Fruit fly (Drosophila melanogaster) whole organism, embryonic: ENCODE data around the gene CG8329.

Source experiments
- Antp ChIP-seq: fragments of 200-800 bp; sonication (Bioruptor generic); optimal IDR thresholded peaks from 3 replicates; lab custom pipeline; 2016; ENCODE audit warnings: missing biosample characterization, missing genetic modification characterization
- B-H1 ChIP-seq: fragments of 200-800 bp; sonication (Bioruptor generic); IDR thresholded peaks from 3 replicates; pipeline ENCODE4 v1.3.6; 2022; ENCODE audit warnings: missing biosample characterization, missing genetic modification characterization
- Bdp1 ChIP-seq: fragments of 200-800 bp; sonication (Bioruptor generic); optimal IDR thresholded peaks from 3 replicates; lab custom pipeline; 2016; ENCODE audit warnings: missing biosample characterization, missing genetic modification characterization
- C15 ChIP-seq: fragments of 200-800 bp; sonication (Bioruptor generic); IDR thresholded peaks from 3 replicates; pipeline ENCODE4 v1.3.6; 2022; ENCODE audit warnings: missing biosample characterization, missing genetic modification characterization
- CG10267 ChIP-seq: fragments of 200-800 bp; sonication (Bioruptor generic); optimal IDR thresholded peaks from 2 replicates; lab custom pipeline; 2018; ENCODE audit warnings: missing biosample characterization, mild to moderate bottlenecking, missing genetic modification characterization, moderate library complexity
- CG10366 ChIP-seq: fragments of 200-800 bp; sonication (Bioruptor generic); IDR thresholded peaks from 2 replicates; pipeline ENCODE4 v1.3.6; 2022; ENCODE audit warnings: missing biosample characterization, missing genetic modification characterization
- CG10565 ChIP-seq: fragments of 200-800 bp; sonication (Bioruptor generic); optimal IDR thresholded peaks from 3 replicates; lab custom pipeline; 2016; ENCODE audit warnings: missing biosample characterization, mild to moderate bottlenecking, missing genetic modification characterization
- CG10959 ChIP-seq: fragments of 200-800 bp; sonication (Bioruptor generic); IDR thresholded peaks from 2 replicates; pipeline ENCODE4 v1.3.6; 2022; ENCODE audit warnings: missing biosample characterization, missing genetic modification characterization
- CG10979 ChIP-seq: fragments of 200-800 bp; sonication (Bioruptor generic); optimal IDR thresholded peaks from 2 replicates; lab custom pipeline; 2018; ENCODE audit warnings: missing biosample characterization, mild to moderate bottlenecking, missing genetic modification characterization, moderate library complexity
- CG11093 ChIP-seq: fragments of 200-800 bp; sonication (Bioruptor generic); IDR thresholded peaks from 3 replicates; pipeline ENCODE4 v1.3.6; 2022; ENCODE audit warnings: missing biosample characterization, missing genetic modification characterization
- CG11504 ChIP-seq: fragments of 200-800 bp; sonication (Bioruptor generic); optimal IDR thresholded peaks from 3 replicates; lab custom pipeline; 2019; ENCODE audit warnings: missing biosample characterization, mild to moderate bottlenecking, missing genetic modification characterization, moderate library complexity
- CG11560 ChIP-seq: fragments of 200-800 bp; sonication (Bioruptor generic); IDR thresholded peaks from 3 replicates; pipeline ENCODE4 v1.3.6; 2022; ENCODE audit warnings: missing biosample characterization, missing genetic modification characterization
- CG11723 ChIP-seq: fragments of 200-800 bp; sonication (Bioruptor generic); optimal IDR thresholded peaks from 2 replicates; lab custom pipeline; 2017; ENCODE audit warnings: missing biosample characterization, mild to moderate bottlenecking, missing genetic modification characterization
- CG12744 ChIP-seq: fragments of 200-800 bp; sonication (Bioruptor generic); optimal IDR thresholded peaks from 2 replicates; lab custom pipeline; 2016; ENCODE audit warnings: missing biosample characterization, missing genetic modification characterization
- CG13775 ChIP-seq: fragments of 200-800 bp; sonication (Bioruptor generic); optimal IDR thresholded peaks from 3 replicates; lab custom pipeline; 2017; ENCODE audit warnings: missing biosample characterization, mild to moderate bottlenecking, missing genetic modification characterization
- CG17359 ChIP-seq: fragments of 200-800 bp; sonication (Bioruptor generic); optimal IDR thresholded peaks from 3 replicates; lab custom pipeline; 2018; ENCODE audit warnings: missing biosample characterization, mild to moderate bottlenecking, missing genetic modification characterization, moderate library complexity
- CG18262 ChIP-seq: fragments of 200-800 bp; optimal IDR thresholded peaks from 3 replicates; lab custom pipeline; 2019; ENCODE audit warnings: missing biosample characterization, mild to moderate bottlenecking, missing genetic modification characterization, moderate library complexity
- CG18476 ChIP-seq: fragments of 200-800 bp; sonication (Bioruptor generic); optimal IDR thresholded peaks from 2 replicates; lab custom pipeline; 2016; ENCODE audit warnings: missing biosample characterization, mild to moderate bottlenecking, missing genetic modification characterization
- CG3726 ChIP-seq: fragments of 200-800 bp; sonication (Bioruptor generic); IDR thresholded peaks from 3 replicates; pipeline ENCODE4, ENCODE4 v1.3.6; 2022; ENCODE audit warnings: missing biosample characterization, missing genetic modification characterization
- CG4707 ChIP-seq: fragments of 200-800 bp; sonication (Bioruptor generic); optimal IDR thresholded peaks from 2 replicates; lab custom pipeline; 2018; ENCODE audit warnings: missing biosample characterization, mild to moderate bottlenecking, missing genetic modification characterization, moderate library complexity
- CG6791 ChIP-seq: fragments of 200-800 bp; sonication (Bioruptor generic); IDR thresholded peaks from 3 replicates; pipeline ENCODE4 v1.3.6; 2022; ENCODE audit warnings: missing biosample characterization, missing genetic modification characterization; ENCODE audit not compliant: partially characterized antibody
- CG8944 ChIP-seq: fragments of 200-800 bp; sonication (Bioruptor generic); optimal IDR thresholded peaks from 3 replicates; lab custom pipeline; 2016; ENCODE audit warnings: missing biosample characterization, missing genetic modification characterization
- CG9817 ChIP-seq: fragments of 200-800 bp; sonication (Bioruptor generic); optimal IDR thresholded peaks from 2 replicates; lab custom pipeline; 2018; ENCODE audit warnings: missing biosample characterization, mild to moderate bottlenecking, missing genetic modification characterization, moderate library complexity
- CG9876 ChIP-seq: fragments of 200-800 bp; sonication (Bioruptor generic); optimal IDR thresholded peaks from 2 replicates; lab custom pipeline; 2016; ENCODE audit warnings: missing biosample characterization, missing genetic modification characterization
- CkIIα-i1 ChIP-seq: fragments of 200-800 bp; sonication (Bioruptor generic); IDR thresholded peaks from 2 replicates; pipeline ENCODE4 v1.3.6; 2022; ENCODE audit warnings: missing biosample characterization, missing genetic modification characterization
- D19B ChIP-seq: fragments of 200-800 bp; sonication (Bioruptor generic); optimal IDR thresholded peaks from 2 replicates; lab custom pipeline; 2017; ENCODE audit warnings: missing biosample characterization, mild to moderate bottlenecking, missing genetic modification characterization
- Dek ChIP-seq: fragments of 200-800 bp; sonication (Bioruptor generic); optimal IDR thresholded peaks from 3 replicates; lab custom pipeline; 2019; ENCODE audit warnings: missing biosample characterization, mild to moderate bottlenecking, missing genetic modification characterization, moderate library complexity
- Ets65A ChIP-seq: fragments of 200-800 bp; sonication (Bioruptor generic); peaks from one replicate; lab custom pipeline; 2016; ENCODE audit warnings: missing biosample characterization, missing genetic modification characterization
- Meics ChIP-seq: fragments of 200-800 bp; sonication (Bioruptor generic); optimal IDR thresholded peaks from 2 replicates; lab custom pipeline; 2017; ENCODE audit warnings: missing biosample characterization, mild to moderate bottlenecking, missing genetic modification characterization
- Mrtf ChIP-seq: fragments of 200-800 bp; sonication (Bioruptor generic); IDR thresholded peaks from 3 replicates; pipeline ENCODE4 v1.3.6; 2022; ENCODE audit warnings: missing biosample characterization, missing genetic modification characterization
- Neu2 ChIP-seq: fragments of 200-800 bp; sonication (Bioruptor generic); optimal IDR thresholded peaks from 3 replicates; lab custom pipeline; 2016; ENCODE audit warnings: missing biosample characterization, missing genetic modification characterization, borderline replicate concordance
- Oaz ChIP-seq: fragments of 200-800 bp; sonication (Bioruptor generic); IDR thresholded peaks from 2 replicates; pipeline ENCODE4 v1.3.6; 2022; ENCODE audit warnings: missing biosample characterization, missing genetic modification characterization
- Six4 ChIP-seq: fragments of 200-800 bp; sonication (Bioruptor generic); optimal IDR thresholded peaks from 2 replicates; lab custom pipeline; 2016; ENCODE audit warnings: missing biosample characterization, missing genetic modification characterization
- Sox102F ChIP-seq: fragments of 200-800 bp; sonication (Bioruptor generic); optimal IDR thresholded peaks from 2 replicates; lab custom pipeline; 2018; ENCODE audit warnings: missing biosample characterization, mild to moderate bottlenecking, missing genetic modification characterization, moderate library complexity
- bbx ChIP-seq: fragments of 200-800 bp; sonication (Bioruptor generic); IDR thresholded peaks from 2 replicates; pipeline ENCODE4 v1.3.6; 2022; ENCODE audit warnings: missing biosample characterization, missing genetic modification characterization; ENCODE audit not compliant: partially characterized antibody
- bcd ChIP-seq: fragments of 200-800 bp; sonication (Bioruptor generic); optimal IDR thresholded peaks from 2 replicates; lab custom pipeline; 2017; ENCODE audit warnings: missing biosample characterization, mild to moderate bottlenecking, missing genetic modification characterization
- da ChIP-seq: fragments of 200-800 bp; sonication (Bioruptor generic); optimal IDR thresholded peaks from 2 replicates; lab custom pipeline; 2016; ENCODE audit warnings: missing biosample characterization, missing genetic modification characterization
- dmrt11E ChIP-seq: fragments of 200-800 bp; sonication (Bioruptor generic); optimal IDR thresholded peaks from 3 replicates; lab custom pipeline; 2018; ENCODE audit warnings: missing biosample characterization, mild to moderate bottlenecking, missing genetic modification characterization, moderate library complexity
- exex ChIP-seq: fragments of 200-800 bp; sonication (Bioruptor generic); optimal IDR thresholded peaks from 4 replicates; lab custom pipeline; 2018; ENCODE audit warnings: missing biosample characterization, mild to moderate bottlenecking, missing genetic modification characterization, moderate library complexity
- inv ChIP-seq: fragments of 200-800 bp; sonication (Bioruptor generic); IDR thresholded peaks from 2 replicates; pipeline ENCODE4 v1.3.6; 2022; ENCODE audit warnings: missing biosample characterization, missing genetic modification characterization; ENCODE audit not compliant: partially characterized antibody
- klu ChIP-seq: fragments of 200-800 bp; sonication (Bioruptor generic); IDR thresholded peaks from 2 replicates; pipeline ENCODE4 v1.3.6; 2022; ENCODE audit warnings: missing biosample characterization, missing genetic modification characterization
- kni ChIP-seq: fragments of 200-800 bp; sonication (Bioruptor generic); optimal IDR thresholded peaks from 3 replicates; lab custom pipeline; 2017; ENCODE audit warnings: mild to moderate bottlenecking, missing biosample characterization, missing genetic modification reagents, missing genetic modification characterization
- lilli ChIP-seq: fragments of 200-800 bp; sonication (Bioruptor generic); optimal IDR thresholded peaks from 3 replicates; lab custom pipeline; 2016; ENCODE audit warnings: missing biosample characterization, missing genetic modification characterization
- pfk ChIP-seq: fragments of 200-800 bp; sonication (Bioruptor generic); optimal IDR thresholded peaks from 2 replicates; lab custom pipeline; 2018; ENCODE audit warnings: missing biosample characterization, mild to moderate bottlenecking, missing genetic modification characterization, moderate library complexity
- pita ChIP-seq: fragments of 200-800 bp; sonication (Bioruptor generic); optimal IDR thresholded peaks from 2 replicates; lab custom pipeline; 2017; ENCODE audit warnings: missing biosample characterization, mild to moderate bottlenecking, missing genetic modification characterization
- pnt ChIP-seq: fragments of 200-800 bp; sonication (Bioruptor generic); optimal IDR thresholded peaks from 3 replicates; lab custom pipeline; 2016; ENCODE audit warnings: missing biosample characterization, missing genetic modification characterization
- pros ChIP-seq: fragments of 200-800 bp; sonication (Bioruptor generic); optimal IDR thresholded peaks from 3 replicates; lab custom pipeline; 2019; ENCODE audit warnings: missing biosample characterization, mild to moderate bottlenecking, missing genetic modification characterization, moderate library complexity
- repo ChIP-seq: fragments of 200-800 bp; sonication (Bioruptor generic); optimal IDR thresholded peaks from 2 replicates; lab custom pipeline; 2016; ENCODE audit warnings: missing biosample characterization, missing genetic modification characterization
- shn ChIP-seq: fragments of 200-800 bp; sonication (Bioruptor generic); optimal IDR thresholded peaks from 3 replicates; lab custom pipeline; 2016; ENCODE audit warnings: missing biosample characterization, missing genetic modification characterization
- unpg ChIP-seq: fragments of 200-800 bp; sonication (Bioruptor generic); optimal IDR thresholded peaks from 3 replicates; lab custom pipeline; 2018; ENCODE audit warnings: missing biosample characterization, mild to moderate bottlenecking, missing genetic modification characterization, moderate library complexity

CG8329 gene

DNA sequence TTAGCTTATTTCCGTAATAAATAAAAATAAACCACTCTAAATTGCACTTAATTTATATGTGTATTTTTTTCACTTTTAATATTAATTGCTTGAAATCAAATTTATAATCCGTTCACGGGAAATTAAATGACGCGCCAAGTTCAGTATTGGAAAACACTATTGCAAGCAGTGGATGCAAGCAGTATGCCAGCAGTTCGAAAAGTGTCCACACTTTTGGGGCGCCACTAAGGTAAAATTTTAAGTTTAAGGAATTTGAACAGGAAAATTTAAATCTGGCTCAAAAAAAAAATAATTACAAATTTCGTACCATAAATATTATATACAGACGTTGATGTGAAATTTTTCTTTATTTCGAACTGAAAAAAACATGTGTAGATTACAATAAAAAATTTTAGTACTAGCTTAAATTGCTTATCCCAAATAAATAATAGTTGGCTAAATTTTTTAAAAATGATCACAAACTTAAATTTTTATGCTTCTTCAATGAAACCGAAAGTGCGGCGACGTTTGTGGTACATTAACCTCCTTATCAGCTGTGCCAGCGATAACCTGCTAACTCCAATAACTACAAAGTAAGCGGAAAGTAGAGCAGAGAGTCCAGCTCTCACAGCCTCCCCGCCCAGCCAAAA is 23.8 kb upstream of the CG8329 start (continued):
- TF ChIP-seq CG11504 (tag; lab: Kevin White, UChicago) (no peak), dmrt11E (no peak), pnt (GFP tag; lab: Kevin White, UChicago) (peak; percentile 69), Antp (GFP tag; lab: Kevin White, UChicago) (peak; percentile 51), CG18476 (GFP tag; lab: Kevin White, UChicago) (peak; percentile 37), lilli (GFP tag; lab: Kevin White, UChicago) (no peak), CG18262 (tag; lab: Kevin White, UChicago) (no peak), bbx (GFP tag; lab: Robert Waterston, UW) (no peak), inv (GFP tag; lab: Robert Waterston, UW) (no peak), Dek (peak; percentile 41), pita (GFP tag; lab: Kevin White, UChicago) (no peak), kni (no peak), shn (GFP tag; lab: Kevin White, UChicago) (no peak), Six4 (GFP tag; lab: Kevin White, UChicago) (no peak), CG13775 (GFP tag; lab: Kevin White, UChicago) (no peak), CG10267 (peak; percentile 98), C15 (GFP tag; lab: Robert Waterston, UW) (no peak), CG17359 (peak; percentile 51), Neu2 (GFP tag; lab: Kevin White, UChicago) (no peak), CG12744 (GFP tag; lab: Kevin White, UChicago) (no peak), CG8944 (GFP tag; lab: Kevin White, UChicago) (no peak), CG10565 (no peak), D19B (GFP tag; lab: Kevin White, UChicago) (no peak), CG11560 (no peak; the same call in 2 of the 3 replicates), CG10959 (GFP tag; lab: Robert Waterston, UW) (no peak), Ets65A (GFP tag; lab: Kevin White, UChicago) (peak; percentile 91), CG4707 (GFP tag; lab: Kevin White, UChicago) (no peak), klu (0 out of 2 replicates have a peak, but pooled peaks have one; percentile 32), pros (GFP tag; lab: Kevin White, UChicago) (no peak), exex (tag; lab: Kevin White, UChicago) (no peak), CG10979 (tag; lab: Kevin White, UChicago) (peak; percentile 25), Sox102F (GFP tag; lab: Kevin White, UChicago) (no peak), CG6791 (GFP tag; lab: Robert Waterston, UW) (no peak; the same call in 2 of the 3 replicates), Mrtf (GFP tag; lab: Robert Waterston, UW) (no peak; the same call in 2 of the 3 replicates), bcd (peak; percentile 52), CG9876 (GFP tag; lab: Kevin White, UChicago) (no peak), CG11723 (GFP tag; lab: Kevin White, UChicago) (no peak), CG10366 (GFP tag; lab: Robert Waterston, UW) (peak; percentile 36), Meics (no peak), Oaz (GFP tag; lab: Robert Waterston, UW) (no peak), CG9817 (tag; lab: Kevin White, UChicago) (peak; percentile 58), repo (GFP tag; lab: Kevin White, UChicago) (peak; percentile 51), da (GFP tag; lab: Kevin White, UChicago) (no peak), CG11093 (GFP tag; lab: Robert Waterston, UW) (no peak), CkIIα-i1 (GFP tag; lab: Robert Waterston, UW) (no peak), B-H1 (GFP tag; lab: Robert Waterston, UW) (no peak), unpg (GFP tag; lab: Kevin White, UChicago) (no peak), pfk (no peak), Bdp1 (GFP tag; lab: Kevin White, UChicago) (no peak), CG3726 (GFP tag; lab: Robert Waterston, UW) (no peak)
